Fruit fly (Drosophila melanogaster) whole organism, embryonic: ENCODE results near the gene CG14805.

Source experiments
- CG10366 ChIP-seq: fragments of 200-800 bp; sonication (Bioruptor generic); IDR thresholded peaks from 2 replicates; pipeline ENCODE4 v1.3.6; 2022; ENCODE audit warnings: missing biosample characterization, missing genetic modification characterization
- CG10543 ChIP-seq: fragments of 200-800 bp; sonication (Bioruptor generic); optimal IDR thresholded peaks from 3 replicates; lab custom pipeline; 2017; ENCODE audit warnings: missing biosample characterization, mild to moderate bottlenecking, missing genetic modification characterization, moderate library complexity
- CG11247 ChIP-seq: fragments of 200-800 bp; sonication (Bioruptor generic); IDR thresholded peaks from 2 replicates; pipeline ENCODE4 v1.3.6; 2022; ENCODE audit warnings: missing biosample characterization, missing genetic modification characterization
- CG11695 ChIP-seq: fragments of 200-800 bp; sonication (Bioruptor generic); IDR thresholded peaks from 3 replicates; pipeline ENCODE4 v1.3.6; 2022; ENCODE audit warnings: missing biosample characterization, missing genetic modification characterization
- CG12769 ChIP-seq: fragments of 200-800 bp; sonication (Bioruptor generic); optimal IDR thresholded peaks from 2 replicates; lab custom pipeline; 2019; ENCODE audit warnings: missing biosample characterization, mild to moderate bottlenecking, missing genetic modification characterization, moderate library complexity
- CG13424 ChIP-seq: fragments of 200-800 bp; sonication (Bioruptor generic); optimal IDR thresholded peaks from 2 replicates; lab custom pipeline; 2019; ENCODE audit warnings: missing biosample characterization, mild to moderate bottlenecking, missing genetic modification characterization, moderate library complexity
- CG30403 ChIP-seq: fragments of 200-800 bp; sonication (Bioruptor generic); optimal IDR thresholded peaks from 3 replicates; lab custom pipeline; 2016; ENCODE audit warnings: missing biosample characterization, missing genetic modification characterization
- CG32532 ChIP-seq: fragments of 200-800 bp; sonication (Bioruptor generic); IDR thresholded peaks from 2 replicates; pipeline ENCODE4 v1.3.6; 2022; ENCODE audit warnings: missing biosample characterization, missing genetic modification characterization
- CG34376 ChIP-seq: fragments of 200-800 bp; sonication (Bioruptor generic); optimal IDR thresholded peaks from 2 replicates; lab custom pipeline; 2018; ENCODE audit warnings: missing biosample characterization, mild to moderate bottlenecking, missing genetic modification characterization
- CG3847 ChIP-seq: fragments of 200-800 bp; sonication (Bioruptor generic); IDR thresholded peaks from 2 replicates; pipeline ENCODE4 v1.3.6; 2022; ENCODE audit warnings: missing biosample characterization, missing genetic modification characterization
- CG7271 ChIP-seq: fragments of 200-800 bp; sonication (Bioruptor generic); optimal IDR thresholded peaks from 2 replicates; lab custom pipeline; 2018; ENCODE audit warnings: missing biosample characterization, mild to moderate bottlenecking, missing genetic modification characterization, moderate library complexity
- CG7786 ChIP-seq: fragments of 200-800 bp; sonication (Bioruptor generic); optimal IDR thresholded peaks from 2 replicates; lab custom pipeline; 2016; ENCODE audit warnings: missing biosample characterization, missing genetic modification characterization
- CG8924 ChIP-seq: fragments of 200-800 bp; optimal IDR thresholded peaks from 3 replicates; lab custom pipeline; 2019; ENCODE audit warnings: missing biosample characterization, mild to moderate bottlenecking, missing genetic modification characterization, moderate library complexity
- CHES-1-like ChIP-seq: fragments of 200-800 bp; sonication (Bioruptor generic); optimal IDR thresholded peaks from 2 replicates; lab custom pipeline; 2016; ENCODE audit warnings: missing biosample characterization, missing genetic modification characterization
- Deaf1 ChIP-seq: fragments of 200-800 bp; optimal IDR thresholded peaks from 3 replicates; lab custom pipeline; 2019; ENCODE audit warnings: missing biosample characterization, mild to moderate bottlenecking, missing genetic modification characterization, moderate library complexity
- E2f2 ChIP-seq: fragments of 200-800 bp; sonication (Bioruptor generic); IDR thresholded peaks from 2 replicates; pipeline ENCODE4 v1.3.6; 2022; ENCODE audit warnings: missing biosample characterization, missing genetic modification characterization
- GATAe ChIP-seq: fragments of 200-800 bp; sonication (Bioruptor generic); conservative IDR thresholded peaks from 2 replicates; pipeline ENCODE4 v1.3.6; 2022; ENCODE audit warnings: missing biosample characterization, missing genetic modification characterization
- Gsc ChIP-seq: fragments of 200-800 bp; sonication (Bioruptor generic); IDR thresholded peaks from 2 replicates; pipeline ENCODE4 v1.3.6; 2022; ENCODE audit warnings: missing biosample characterization, missing genetic modification characterization
- Hsf ChIP-seq: fragments of 200-800 bp; sonication (Bioruptor generic); optimal IDR thresholded peaks from 3 replicates; lab custom pipeline; 2016; ENCODE audit warnings: missing biosample characterization, missing genetic modification characterization
- Jarid2 ChIP-seq: fragments of 200-800 bp; sonication (Bioruptor generic); optimal IDR thresholded peaks from 3 replicates; lab custom pipeline; 2017; ENCODE audit warnings: mild to moderate bottlenecking, missing biosample characterization, missing genetic modification reagents, missing genetic modification characterization
- MTF-1 ChIP-seq: fragments of 200-800 bp; sonication (Bioruptor generic); optimal IDR thresholded peaks from 2 replicates; lab custom pipeline; 2018; ENCODE audit warnings: missing biosample characterization, mild to moderate bottlenecking, missing genetic modification characterization, borderline replicate concordance
- Med ChIP-seq: fragments of 200-800 bp; sonication (Bioruptor generic); peaks from one replicate; lab custom pipeline; 2016; ENCODE audit warnings: missing biosample characterization, missing genetic modification characterization, mild to moderate bottlenecking, inconsistent platforms, moderate library complexity
- Myb ChIP-seq: fragments of 200-800 bp; sonication (Bioruptor generic); optimal IDR thresholded peaks from 2 replicates; lab custom pipeline; 2016; ENCODE audit warnings: missing biosample characterization, missing genetic modification characterization
- Nf-YA ChIP-seq: fragments of 200-800 bp; sonication (Bioruptor generic); IDR thresholded peaks from 2 replicates; pipeline ENCODE4 v1.3.6; 2022; ENCODE audit warnings: missing biosample characterization, missing genetic modification characterization
- PHDP ChIP-seq: fragments of 200-800 bp; sonication (Bioruptor generic); optimal IDR thresholded peaks from 3 replicates; lab custom pipeline; 2018; ENCODE audit warnings: missing biosample characterization, mild to moderate bottlenecking, missing genetic modification characterization, moderate library complexity
- Rx ChIP-seq: fragments of 200-800 bp; sonication (Bioruptor generic); IDR thresholded peaks from 2 replicates; pipeline ENCODE4 v1.3.6; 2022; ENCODE audit warnings: missing biosample characterization, missing genetic modification characterization
- Sin3A ChIP-seq: fragments of >200 bp; optimal IDR thresholded peaks from 2 replicates; lab custom pipeline; 2018
- Sry-β ChIP-seq: fragments of 200-800 bp; sonication (Bioruptor generic); optimal IDR thresholded peaks from 2 replicates; lab custom pipeline; 2018; ENCODE audit warnings: missing biosample characterization, mild to moderate bottlenecking, missing genetic modification characterization, moderate library complexity
- ase ChIP-seq: fragments of 200-800 bp; sonication (Bioruptor generic); IDR thresholded peaks from 3 replicates; pipeline ENCODE4 v1.3.6; 2022; ENCODE audit warnings: missing biosample characterization, missing genetic modification characterization
- chm ChIP-seq: fragments of 200-800 bp; sonication (Bioruptor generic); IDR thresholded peaks from 2 replicates; pipeline ENCODE4 v1.3.6; 2022; ENCODE audit warnings: missing biosample characterization, missing genetic modification characterization
- ci ChIP-seq: fragments of 200-800 bp; sonication (Bioruptor generic); IDR thresholded peaks from 3 replicates; pipeline ENCODE4 v1.3.6; 2022; ENCODE audit warnings: missing biosample characterization, missing genetic modification characterization
- danr ChIP-seq: fragments of 200-800 bp; sonication (Bioruptor generic); IDR thresholded peaks from 2 replicates; pipeline ENCODE4 v1.3.6; 2022; ENCODE audit warnings: missing biosample characterization, missing genetic modification characterization
- dm ChIP-seq: fragments of 200-800 bp; sonication (Bioruptor generic); optimal IDR thresholded peaks from 3 replicates; lab custom pipeline; 2016; ENCODE audit warnings: missing biosample characterization, missing genetic modification characterization
- eyg ChIP-seq: fragments of 200-800 bp; sonication (Bioruptor generic); optimal IDR thresholded peaks from 3 replicates; lab custom pipeline; 2016; ENCODE audit warnings: missing biosample characterization, missing genetic modification characterization
- grau ChIP-seq: fragments of 200-800 bp; optimal IDR thresholded peaks from 3 replicates; lab custom pipeline; 2019; ENCODE audit warnings: missing biosample characterization, mild to moderate bottlenecking, missing genetic modification characterization, moderate library complexity
- insv ChIP-seq, 2 experiments: fragments of 200-800 bp; sonication (Bioruptor generic); optimal IDR thresholded peaks; 3 replicates each; lab custom pipeline; 2016 to 2018; ENCODE audit warnings: missing biosample characterization in 2 of 2, missing genetic modification characterization in 2 of 2
- lilli ChIP-seq: fragments of 200-800 bp; sonication (Bioruptor generic); optimal IDR thresholded peaks from 3 replicates; lab custom pipeline; 2016; ENCODE audit warnings: missing biosample characterization, missing genetic modification characterization
- pho ChIP-seq: fragments of 200-800 bp; sonication (Bioruptor generic); optimal IDR thresholded peaks from 2 replicates; lab custom pipeline; 2016; ENCODE audit warnings: missing biosample characterization, missing genetic modification characterization
- pzg ChIP-seq: fragments of 200-800 bp; sonication (Bioruptor generic); optimal IDR thresholded peaks from 3 replicates; lab custom pipeline; 2018; ENCODE audit warnings: missing biosample characterization, mild to moderate bottlenecking, missing genetic modification characterization, moderate library complexity
- ranshi ChIP-seq: fragments of 200-800 bp; sonication (Bioruptor generic); IDR thresholded peaks from 2 replicates; pipeline ENCODE4 v1.3.6; 2022; ENCODE audit warnings: missing biosample characterization, missing genetic modification characterization
- seq ChIP-seq: fragments of 200-800 bp; sonication (Bioruptor generic); IDR thresholded peaks from 2 replicates; pipeline ENCODE4 v1.3.6; 2022; ENCODE audit warnings: missing biosample characterization, missing genetic modification characterization
- slou ChIP-seq: fragments of 200-800 bp; sonication (Bioruptor generic); optimal IDR thresholded peaks from 3 replicates; lab custom pipeline; 2016; ENCODE audit warnings: missing biosample characterization, missing genetic modification characterization
- sna ChIP-seq: fragments of 200-800 bp; sonication (Bioruptor generic); IDR thresholded peaks from 2 replicates; pipeline ENCODE4 v1.3.6; 2022; ENCODE audit warnings: missing biosample characterization, missing genetic modification characterization; ENCODE audit not compliant: partially characterized antibody
- tin ChIP-seq: fragments of 200-800 bp; sonication (Bioruptor generic); optimal IDR thresholded peaks from 3 replicates; lab custom pipeline; 2016; ENCODE audit warnings: missing biosample characterization, missing genetic modification characterization
- tio ChIP-seq: fragments of 200-800 bp; sonication (Bioruptor generic); optimal IDR thresholded peaks from 2 replicates; lab custom pipeline; 2017; ENCODE audit warnings: missing biosample characterization, missing genetic modification characterization, inconsistent platforms
- trem ChIP-seq: fragments of 200-800 bp; optimal IDR thresholded peaks from 3 replicates; lab custom pipeline; 2019; ENCODE audit warnings: missing biosample characterization, mild to moderate bottlenecking, missing genetic modification characterization, moderate library complexity
- ttk ChIP-seq: fragments of 200-800 bp; sonication (Bioruptor generic); IDR thresholded peaks from 2 replicates; pipeline ENCODE4 v2.1.2; 2022; ENCODE audit warnings: missing biosample characterization, missing genetic modification characterization
- twi ChIP-seq: fragments of 200-800 bp; optimal IDR thresholded peaks from 2 replicates; lab custom pipeline; 2019; ENCODE audit warnings: missing biosample characterization, mild to moderate bottlenecking, missing genetic modification characterization, moderate library complexity
- unc-4 ChIP-seq: fragments of 200-800 bp; sonication (Bioruptor generic); IDR thresholded peaks from 2 replicates; pipeline ENCODE4 v1.3.6; 2022; ENCODE audit warnings: missing biosample characterization, missing genetic modification characterization; ENCODE audit not compliant: partially characterized antibody

The CG14805 gene

dm6 chrX:1927473-1928306 is 50.6 kb downstream of the CG14805 start, which contains the start of gene CG11596 (continued):
- TF ChIP-seq CG10543 (GFP tag; lab: Kevin White, UChicago) (peak; percentile 39), slou (GFP tag; lab: Kevin White, UChicago) (no peak), CHES-1-like (no peak), CG7786 (GFP tag; lab: Kevin White, UChicago) (peak; percentile 18), sna (GFP tag; lab: Robert Waterston, UW) (0 out of 2 replicates have a peak, but pooled peaks have one; percentile 34), ranshi (peak; percentile 11; the same call in 1 of the 2 replicates), ttk (GFP tag; lab: Robert Waterston, UW) (no peak), unc-4 (GFP tag; lab: Robert Waterston, UW) (peak; percentile 35; the same call in 1 of the 2 replicates), trem (tag; lab: Kevin White, UChicago) (peak; percentile 46), CG11695 (no peak), chm (GFP tag; lab: Robert Waterston, UW) (0 out of 2 replicates have a peak, but pooled peaks have one; percentile 24), GATAe (peak; percentile 27; the same call in 1 of the 2 replicates), Jarid2 (GFP tag; lab: Kevin White, UChicago) (no peak), Sin3A (peak; percentile 50), Rx (GFP tag; lab: Robert Waterston, UW) (0 out of 2 replicates have a peak, but pooled peaks have one; percentile 11), ci (peak; percentile 6; the same call in 1 of the 3 replicates), eyg (GFP tag; lab: Kevin White, UChicago) (no peak), Gsc (GFP tag; lab: Robert Waterston, UW) (no peak), pho (peak; percentile 20), tio (GFP tag; lab: Kevin White, UChicago) (no peak), CG8924 (tag; lab: Kevin White, UChicago) (peak; percentile 1), CG3847 (GFP tag; lab: Robert Waterston, UW) (no peak), CG10366 (GFP tag; lab: Robert Waterston, UW) (peak; percentile 20; the same call in 1 of the 2 replicates), grau (tag; lab: Kevin White, UChicago) (peak; percentile 12), lilli (GFP tag; lab: Kevin White, UChicago) (peak; percentile 4), insv (GFP tag; optimal IDR thresholded peaks at IDR 0.05; lab: Kevin White, UChicago) (peak in 1 of 2 experiments; percentile 2), CG12769 (no peak), MTF-1 (no peak), Sry-β (peak; percentile 93), Nf-YA (no peak), PHDP (tag; lab: Kevin White, UChicago) (peak; percentile 1), E2f2 (peak; percentile 91), tin (GFP tag; lab: Kevin White, UChicago) (no peak), pzg (peak; percentile 65), CG32532 (GFP tag; lab: Robert Waterston, UW) (peak; percentile 19; the same call in 1 of the 2 replicates), Hsf (GFP tag; lab: Kevin White, UChicago) (peak; percentile 4), CG13424 (no peak), Myb (GFP tag; lab: Kevin White, UChicago) (peak; percentile 55), CG7271 (tag; lab: Kevin White, UChicago) (peak; percentile 1), CG34376 (GFP tag; lab: Kevin White, UChicago) (no peak), ase (no peak), CG30403 (GFP tag; lab: Kevin White, UChicago) (peak; percentile 13), seq (GFP tag; lab: Robert Waterston, UW) (no peak), CG11247 (GFP tag; lab: Robert Waterston, UW) (no peak), Med (GFP tag; lab: Kevin White, UChicago) (peak; percentile 72), twi (tag; lab: Kevin White, UChicago) (peak; percentile 52), Deaf1 (peak; percentile 14), danr (GFP tag; lab: Robert Waterston, UW) (no peak), dm (GFP tag; lab: Kevin White, UChicago) (peak; percentile 46)
